Fruit fly (Drosophila melanogaster): Measurements from ENCODE around the gene Cp7Fa.

- TF ChIP-seq CTCF (optimal IDR thresholded peaks at IDR 0.05) = no peak
- no peak for TF ChIP-seq CG8478 (optimal IDR thresholded peaks at IDR 0.05)
Observed at dm6 chrX:8479031-8479568, 8.4 kb downstream of the Cp7Fa start, which contains the start of gene Cp36.
